Fruit fly (Drosophila melanogaster) whole organism, embryonic: ENCODE results near the gene CG43131.
A peak's percentile ranks its signal among the peaks of the same experiment; 100 is the strongest.

Experiments used
- Asciz ChIP-seq: fragments of 200-800 bp; sonication (Bioruptor generic); optimal IDR thresholded peaks from 2 replicates; lab custom pipeline; 2017; ENCODE audit warnings: missing biosample characterization, mild to moderate bottlenecking, missing genetic modification characterization, missing genetic modification reagents
- CG10366 ChIP-seq: fragments of 200-800 bp; sonication (Bioruptor generic); IDR thresholded peaks from 2 replicates; pipeline ENCODE4 v1.3.6; 2022; ENCODE audit warnings: missing biosample characterization, missing genetic modification characterization
- CG12391 ChIP-seq: fragments of 200-800 bp; sonication (Bioruptor generic); optimal IDR thresholded peaks from 3 replicates; lab custom pipeline; 2018; ENCODE audit warnings: missing biosample characterization, mild to moderate bottlenecking, missing genetic modification characterization, moderate library complexity
- CG12769 ChIP-seq: fragments of 200-800 bp; sonication (Bioruptor generic); optimal IDR thresholded peaks from 2 replicates; lab custom pipeline; 2019; ENCODE audit warnings: missing biosample characterization, mild to moderate bottlenecking, missing genetic modification characterization, moderate library complexity
- CG13624 ChIP-seq: fragments of 200-800 bp; sonication (Bioruptor generic); optimal IDR thresholded peaks from 2 replicates; lab custom pipeline; 2016; ENCODE audit warnings: missing biosample characterization, missing genetic modification characterization
- CG15479 ChIP-seq: fragments of 200-800 bp; sonication (Bioruptor generic); optimal IDR thresholded peaks from 3 replicates; lab custom pipeline; 2019; ENCODE audit warnings: missing biosample characterization, mild to moderate bottlenecking, missing genetic modification characterization, moderate library complexity
- CG17361 ChIP-seq: fragments of 200-800 bp; sonication (Bioruptor generic); IDR thresholded peaks from 3 replicates; pipeline ENCODE4 v1.3.6; 2022; ENCODE audit warnings: missing biosample characterization, missing genetic modification characterization
- CG18619 ChIP-seq: fragments of 200-800 bp; sonication (Bioruptor generic); optimal IDR thresholded peaks from 3 replicates; lab custom pipeline; 2017; ENCODE audit warnings: missing biosample characterization, mild to moderate bottlenecking, missing genetic modification characterization
- CG2199 ChIP-seq: fragments of 200-800 bp; sonication (Bioruptor generic); IDR thresholded peaks from 3 replicates; pipeline ENCODE4 v1.3.6; 2022; ENCODE audit warnings: missing biosample characterization, missing genetic modification characterization
- CG31224 ChIP-seq: fragments of 200-800 bp; sonication (Bioruptor generic); IDR thresholded peaks from 2 replicates; pipeline ENCODE4 v1.3.6; 2022; ENCODE audit warnings: missing biosample characterization, missing genetic modification characterization
- CG32532 ChIP-seq: fragments of 200-800 bp; sonication (Bioruptor generic); IDR thresholded peaks from 2 replicates; pipeline ENCODE4 v1.3.6; 2022; ENCODE audit warnings: missing biosample characterization, missing genetic modification characterization
- CG32767 ChIP-seq: fragments of 200-800 bp; sonication (Bioruptor generic); IDR thresholded peaks from 2 replicates; pipeline ENCODE4 v1.3.6; 2022; ENCODE audit warnings: missing biosample characterization, missing genetic modification characterization
- CG34224 ChIP-seq: fragments of 200-800 bp; sonication (Bioruptor generic); IDR thresholded peaks from 3 replicates; pipeline ENCODE4 v1.3.6; 2022; ENCODE audit warnings: missing biosample characterization, missing genetic modification characterization; ENCODE audit not compliant: partially characterized antibody
- CG3726 ChIP-seq: fragments of 200-800 bp; sonication (Bioruptor generic); IDR thresholded peaks from 3 replicates; pipeline ENCODE4, ENCODE4 v1.3.6; 2022; ENCODE audit warnings: missing biosample characterization, missing genetic modification characterization
- CG5180 ChIP-seq: fragments of 200-800 bp; sonication (Bioruptor generic); optimal IDR thresholded peaks from 3 replicates; lab custom pipeline; 2017; ENCODE audit warnings: missing biosample characterization, missing genetic modification characterization, mild to moderate bottlenecking, moderate library complexity, missing genetic modification reagents
- CG7357 ChIP-seq: fragments of 200-800 bp; sonication (Bioruptor generic); IDR thresholded peaks from 3 replicates; pipeline ENCODE4 v1.3.6; 2022; ENCODE audit warnings: missing biosample characterization, missing genetic modification characterization
- CG8924 ChIP-seq: fragments of 200-800 bp; optimal IDR thresholded peaks from 3 replicates; lab custom pipeline; 2019; ENCODE audit warnings: missing biosample characterization, mild to moderate bottlenecking, missing genetic modification characterization, moderate library complexity
- D ChIP-seq, 2 experiments: fragments of 200-800 bp in 1 of 2; fragments of >200 bp in 1 of 2; sonication (Bioruptor generic) in 1 of 2; optimal IDR thresholded peaks; 2 replicates in 1 of 2; 3 replicates in 1 of 2; lab custom pipeline; 2017; ENCODE audit warnings: mild to moderate bottlenecking in 1 of 2, missing biosample characterization in 1 of 2, missing genetic modification characterization in 1 of 2, missing genetic modification reagents in 1 of 2
- Eip74EF ChIP-seq, 2 experiments: fragments of 200-800 bp in 1 of 2; fragments of >200 bp in 1 of 2; sonication (Bioruptor generic) in 1 of 2; optimal IDR thresholded peaks; 2 replicates each; lab custom pipeline; 2017 to 2019; ENCODE audit warnings: missing biosample characterization in 2 of 2, missing genetic modification characterization in 2 of 2, mild to moderate bottlenecking in 1 of 2, moderate library complexity in 1 of 2
- Ets65A ChIP-seq: fragments of 200-800 bp; sonication (Bioruptor generic); peaks from one replicate; lab custom pipeline; 2016; ENCODE audit warnings: missing biosample characterization, missing genetic modification characterization
- HLH3B ChIP-seq: fragments of 200-800 bp; sonication (Bioruptor generic); IDR thresholded peaks from 2 replicates; pipeline ENCODE4 v1.3.6; 2022; ENCODE audit warnings: missing biosample characterization, missing genetic modification characterization
- MBD-R2 ChIP-seq: fragments of 200-800 bp; sonication (Bioruptor generic); IDR thresholded peaks from 2 replicates; pipeline ENCODE4 v1.3.6; 2022; ENCODE audit warnings: missing biosample characterization, missing genetic modification characterization
- Med ChIP-seq: fragments of 200-800 bp; sonication (Bioruptor generic); peaks from one replicate; lab custom pipeline; 2016; ENCODE audit warnings: missing biosample characterization, missing genetic modification characterization, mild to moderate bottlenecking, inconsistent platforms, moderate library complexity
- Xbp1 ChIP-seq: fragments of 200-800 bp; sonication (Bioruptor generic); optimal IDR thresholded peaks from 3 replicates; lab custom pipeline; 2016; ENCODE audit warnings: missing biosample characterization, mild to moderate bottlenecking, missing genetic modification characterization
- aop ChIP-seq: fragments of 200-800 bp; sonication (Bioruptor generic); IDR thresholded peaks from 2 replicates; pipeline ENCODE4 v1.3.6; 2022; ENCODE audit warnings: missing biosample characterization, missing genetic modification characterization
- cg ChIP-seq: fragments of 200-800 bp; sonication (Bioruptor generic); optimal IDR thresholded peaks from 3 replicates; lab custom pipeline; 2019; ENCODE audit warnings: missing biosample characterization, mild to moderate bottlenecking, missing genetic modification characterization, moderate library complexity
- chn ChIP-seq: fragments of 200-800 bp; sonication (Bioruptor generic); optimal IDR thresholded peaks from 2 replicates; lab custom pipeline; 2016; ENCODE audit warnings: missing biosample characterization, missing genetic modification characterization
- crc ChIP-seq: fragments of 200-800 bp; sonication (Bioruptor generic); optimal IDR thresholded peaks from 2 replicates; lab custom pipeline; 2016; ENCODE audit warnings: missing biosample characterization, missing genetic modification characterization
- crol ChIP-seq: fragments of 200-800 bp; sonication (Bioruptor generic); IDR thresholded peaks from 2 replicates; pipeline ENCODE4 v1.3.6; 2022; ENCODE audit warnings: missing biosample characterization, missing genetic modification characterization
- crp ChIP-seq, 2 experiments: fragments of 200-800 bp; sonication (Bioruptor generic); optimal IDR thresholded peaks; 2 replicates in 1 of 2; 3 replicates in 1 of 2; lab custom pipeline; 2017; ENCODE audit warnings: missing biosample characterization in 2 of 2, missing genetic modification characterization in 2 of 2, mild to moderate bottlenecking in 1 of 2, moderate library complexity in 1 of 2
- dmrt11E ChIP-seq: fragments of 200-800 bp; sonication (Bioruptor generic); optimal IDR thresholded peaks from 3 replicates; lab custom pipeline; 2018; ENCODE audit warnings: missing biosample characterization, mild to moderate bottlenecking, missing genetic modification characterization, moderate library complexity
- dpn ChIP-seq, 2 experiments: fragments of 200-800 bp; sonication (Bioruptor generic); optimal IDR thresholded peaks; 3 replicates each; lab custom pipeline; 2016; ENCODE audit warnings: missing biosample characterization in 2 of 2, missing genetic modification characterization in 2 of 2
- eve ChIP-seq, 2 experiments: fragments of >200 bp; optimal IDR thresholded peaks; 2 replicates each; lab custom pipeline; 2017; ENCODE audit warnings: missing biosample characterization in 2 of 2, missing genetic modification characterization in 2 of 2
- gcm ChIP-seq: fragments of 200-800 bp; sonication (Bioruptor generic); optimal IDR thresholded peaks from 2 replicates; lab custom pipeline; 2019; ENCODE audit warnings: missing biosample characterization, mild to moderate bottlenecking, missing genetic modification characterization, moderate library complexity
- grn ChIP-seq: fragments of 200-800 bp; sonication (Bioruptor generic); optimal IDR thresholded peaks from 3 replicates; lab custom pipeline; 2017; ENCODE audit warnings: missing biosample characterization, missing genetic modification characterization
- hkb ChIP-seq, 2 experiments: fragments of 200-800 bp in 1 of 2; fragments of >200 bp in 1 of 2; sonication (Bioruptor generic) in 1 of 2; IDR thresholded peaks in 1 of 2; optimal IDR thresholded peaks in 1 of 2; 2 replicates each; pipeline versions ENCODE4 v1.3.6 to Lab custom; 2017 to 2022; ENCODE audit warnings: missing biosample characterization in 1 of 2, missing genetic modification characterization in 1 of 2
- kay ChIP-seq: fragments of 200-800 bp; sonication (Bioruptor generic); optimal IDR thresholded peaks from 2 replicates; lab custom pipeline; 2016; ENCODE audit warnings: missing biosample characterization, missing genetic modification characterization
- maf-S ChIP-seq: fragments of 200-800 bp; sonication (Bioruptor generic); optimal IDR thresholded peaks from 2 replicates; lab custom pipeline; 2016; ENCODE audit warnings: missing biosample characterization, missing genetic modification characterization
- nmo ChIP-seq: fragments of 200-800 bp; sonication (Bioruptor generic); optimal IDR thresholded peaks from 2 replicates; lab custom pipeline; 2018; ENCODE audit warnings: missing biosample characterization, mild to moderate bottlenecking, missing genetic modification characterization, moderate library complexity
- oc ChIP-seq: fragments of 200-800 bp; sonication (Bioruptor generic); optimal IDR thresholded peaks from 2 replicates; lab custom pipeline; 2018; ENCODE audit warnings: missing biosample characterization, mild to moderate bottlenecking, missing genetic modification characterization, moderate library complexity
- pita ChIP-seq: fragments of 200-800 bp; sonication (Bioruptor generic); optimal IDR thresholded peaks from 2 replicates; lab custom pipeline; 2017; ENCODE audit warnings: missing biosample characterization, mild to moderate bottlenecking, missing genetic modification characterization
- ro ChIP-seq: fragments of 200-800 bp; sonication (Bioruptor generic); IDR thresholded peaks from 2 replicates; pipeline ENCODE4 v1.3.6; 2022; ENCODE audit warnings: missing biosample characterization, missing genetic modification characterization
- sens ChIP-seq: fragments of 200-800 bp; sonication (Bioruptor generic); peaks from one replicate; lab custom pipeline; 2016; ENCODE audit warnings: missing biosample characterization, missing genetic modification characterization
- slou ChIP-seq: fragments of 200-800 bp; sonication (Bioruptor generic); optimal IDR thresholded peaks from 3 replicates; lab custom pipeline; 2016; ENCODE audit warnings: missing biosample characterization, missing genetic modification characterization
- sr ChIP-seq: fragments of 200-800 bp; sonication (Bioruptor generic); IDR thresholded peaks from 3 replicates; pipeline ENCODE4 v1.3.6; 2022; ENCODE audit warnings: missing biosample characterization, missing genetic modification characterization
- twi ChIP-seq: fragments of 200-800 bp; optimal IDR thresholded peaks from 2 replicates; lab custom pipeline; 2019; ENCODE audit warnings: missing biosample characterization, mild to moderate bottlenecking, missing genetic modification characterization, moderate library complexity
- tx ChIP-seq: fragments of 200-800 bp; sonication (Bioruptor generic); optimal IDR thresholded peaks from 2 replicates; lab custom pipeline; 2016; ENCODE audit warnings: missing biosample characterization, missing genetic modification characterization
- wdn ChIP-seq: fragments of 200-800 bp; sonication (Bioruptor generic); IDR thresholded peaks from 2 replicates; pipeline ENCODE4 v1.3.6; 2022; ENCODE audit warnings: missing biosample characterization, missing genetic modification characterization
- yki ChIP-seq: fragments of >200 bp; optimal IDR thresholded peaks from 3 replicates; lab custom pipeline; 2018
- zf30C ChIP-seq: fragments of 200-800 bp; sonication (Bioruptor generic); optimal IDR thresholded peaks from 3 replicates; lab custom pipeline; 2018; ENCODE audit warnings: missing biosample characterization, mild to moderate bottlenecking, missing genetic modification characterization

Gene CG43131

DNA sequence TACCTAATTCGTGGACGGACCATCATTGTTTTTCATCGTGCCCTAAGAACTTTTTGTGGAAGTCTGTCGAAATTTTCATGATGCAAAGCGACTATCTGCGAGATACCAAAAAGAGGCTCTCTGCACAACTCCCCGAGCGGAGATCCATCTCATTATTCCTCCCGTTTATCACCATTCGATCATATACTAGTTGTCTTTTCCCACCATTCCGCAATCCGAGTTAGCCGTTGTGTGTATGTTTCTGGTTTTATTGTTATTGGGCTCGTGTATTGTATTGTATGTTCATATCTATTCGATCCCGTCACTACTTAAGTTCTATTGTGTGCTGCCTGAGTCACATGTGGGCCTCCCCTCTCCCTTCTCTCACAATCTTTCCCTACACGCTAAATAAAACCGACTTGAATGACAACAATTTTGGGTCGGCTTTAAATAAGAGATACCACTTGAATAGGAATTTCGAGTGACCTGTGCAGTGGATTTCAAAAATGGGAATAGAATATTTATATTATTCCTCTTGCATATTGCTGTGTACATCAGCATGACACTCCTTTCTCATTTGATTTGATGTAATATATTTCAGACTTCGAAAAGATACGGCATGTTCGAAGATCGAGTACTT lies 11.0 kb downstream of the CG43131 start:
- TF ChIP-seq MBD-R2 (GFP tag; lab: Robert Waterston, UW): no peak
- peak; percentile 42 for TF ChIP-seq Med (GFP tag; lab: Kevin White, UChicago)
- no peak for TF ChIP-seq CG3726 (GFP tag; lab: Robert Waterston, UW)
- peak; percentile 1 for TF ChIP-seq chn
- TF ChIP-seq CG32532 (GFP tag; lab: Robert Waterston, UW): no peak
- no peak for TF ChIP-seq yki (lab: Kevin White, UChicago)
- TF ChIP-seq crc (GFP tag; lab: Kevin White, UChicago): no peak
- peak; percentile 88 for TF ChIP-seq gcm (GFP tag; lab: Kevin White, UChicago)
- peak; percentile 51 for TF ChIP-seq CG15479 (GFP tag; lab: Kevin White, UChicago)
- TF ChIP-seq wdn (GFP tag; lab: Robert Waterston, UW): no peak
- TF ChIP-seq cg (GFP tag; lab: Kevin White, UChicago): peak; percentile 5
- peak; percentile 70 for TF ChIP-seq grn (GFP tag; lab: Kevin White, UChicago)
- no peak for TF ChIP-seq CG32767
- peak in 1 of 2 experiments; percentile 19 for TF ChIP-seq eve (GFP tag; optimal IDR thresholded peaks at IDR 0.05; lab: Kevin White, UChicago)
- TF ChIP-seq maf-S (GFP tag; lab: Kevin White, UChicago): no peak
- TF ChIP-seq dpn (GFP tag; optimal IDR thresholded peaks at IDR 0.05; lab: Kevin White, UChicago): no peak
- TF ChIP-seq ro (GFP tag; lab: Robert Waterston, UW): no peak
- TF ChIP-seq Asciz: no peak
- TF ChIP-seq CG31224 (GFP tag; lab: Robert Waterston, UW): no peak
- TF ChIP-seq CG7357 (GFP tag; lab: Robert Waterston, UW): no peak
- TF ChIP-seq crp (GFP tag; optimal IDR thresholded peaks at IDR 0.05; lab: Kevin White, UChicago): no peak
- peak; percentile 75; the same call in 1 of the 3 replicates for TF ChIP-seq CG2199 (GFP tag; lab: Robert Waterston, UW)
- TF ChIP-seq HLH3B (GFP tag; lab: Robert Waterston, UW): no peak
- TF ChIP-seq dmrt11E: peak; percentile 3
- no peak for TF ChIP-seq CG13624
- no peak for TF ChIP-seq sr (GFP tag; lab: Robert Waterston, UW)
- no peak for TF ChIP-seq Eip74EF (GFP tag; optimal IDR thresholded peaks at IDR 0.05; lab: Kevin White, UChicago)
- peak; percentile 74 for TF ChIP-seq zf30C (GFP tag; lab: Kevin White, UChicago)
- TF ChIP-seq nmo (GFP tag; lab: Kevin White, UChicago): no peak
- TF ChIP-seq twi: peak; percentile 79
- no peak for TF ChIP-seq CG10366 (GFP tag; lab: Robert Waterston, UW)
- no peak for TF ChIP-seq CG5180 (GFP tag; lab: Kevin White, UChicago)
- no peak for TF ChIP-seq aop (GFP tag; lab: Robert Waterston, UW)
- TF ChIP-seq D (optimal IDR thresholded peaks at IDR 0.05; lab: Kevin White, UChicago): no peak
- TF ChIP-seq D (GFP tag; optimal IDR thresholded peaks at IDR 0.05; lab: Kevin White, UChicago): peak; percentile 38
- TF ChIP-seq Xbp1 (GFP tag; lab: Kevin White, UChicago): no peak
- TF ChIP-seq pita (GFP tag; lab: Kevin White, UChicago): no peak
- TF ChIP-seq hkb (optimal IDR thresholded peaks at IDR 0.05; lab: Kevin White, UChicago): no peak
- TF ChIP-seq hkb (GFP tag; IDR thresholded peaks at IDR 0.05; lab: Robert Waterston, UW): no peak
- peak; percentile 15 for TF ChIP-seq CG12391 (tag; lab: Kevin White, UChicago)
- TF ChIP-seq CG12769 (tag; lab: Kevin White, UChicago): peak; percentile 16
- peak; percentile 31 for TF ChIP-seq kay (GFP tag; lab: Kevin White, UChicago)
- TF ChIP-seq sens: peak; percentile 85
- no peak for TF ChIP-seq CG17361 (GFP tag; lab: Robert Waterston, UW)
- peak; percentile 88 for TF ChIP-seq crol (GFP tag; lab: Robert Waterston, UW)
- peak; percentile 0 for TF ChIP-seq CG8924
- peak; percentile 33 for TF ChIP-seq Ets65A (GFP tag; lab: Kevin White, UChicago)
- no peak for TF ChIP-seq CG34224
- TF ChIP-seq slou (GFP tag; lab: Kevin White, UChicago): no peak
- TF ChIP-seq oc (tag; lab: Kevin White, UChicago): peak; percentile 42
- no peak for TF ChIP-seq CG18619 (GFP tag; lab: Kevin White, UChicago)
- no peak for TF ChIP-seq tx (GFP tag; lab: Kevin White, UChicago)
